Worm (Caenorhabditis elegans): ENCODE results near the gene srsx-16.
A peak's percentile ranks its signal among the peaks of the same experiment; 100 is the strongest.

srsx-16 gene

DNA sequence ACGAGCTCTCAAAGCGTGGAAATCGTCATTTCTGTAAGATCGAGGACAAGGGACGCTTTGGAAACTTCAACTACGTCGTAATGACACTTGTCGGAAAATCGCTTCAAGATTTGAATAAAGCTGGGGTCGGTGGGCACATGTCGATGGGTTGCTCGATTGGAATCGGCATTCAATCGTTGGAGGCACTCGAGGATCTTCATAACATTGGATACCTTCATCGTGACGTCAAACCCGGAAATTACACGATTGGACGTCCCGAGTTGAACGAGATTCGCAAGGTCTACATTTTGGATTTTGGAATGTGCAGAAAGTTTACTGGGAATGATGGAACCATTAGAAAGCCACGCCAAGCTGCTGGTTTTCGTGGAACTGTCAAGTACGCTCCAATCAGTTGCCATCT is 13.0 kb upstream of the srsx-16 start:
- no peak for TF ChIP-seq nhr-25 (tag; optimal IDR thresholded peaks at IDR 0.05; ENCODE audit: borderline replicate concordance, insufficient read depth)
- peak in 1 of 2 experiments; percentile 96 for TF ChIP-seq unc-62 (GFP tag; optimal IDR thresholded peaks at IDR 0.05 in 1 of 2)
- no peak for TF ChIP-seq unc-62 (tag; optimal IDR thresholded peaks at IDR 0.05)

DNA sequence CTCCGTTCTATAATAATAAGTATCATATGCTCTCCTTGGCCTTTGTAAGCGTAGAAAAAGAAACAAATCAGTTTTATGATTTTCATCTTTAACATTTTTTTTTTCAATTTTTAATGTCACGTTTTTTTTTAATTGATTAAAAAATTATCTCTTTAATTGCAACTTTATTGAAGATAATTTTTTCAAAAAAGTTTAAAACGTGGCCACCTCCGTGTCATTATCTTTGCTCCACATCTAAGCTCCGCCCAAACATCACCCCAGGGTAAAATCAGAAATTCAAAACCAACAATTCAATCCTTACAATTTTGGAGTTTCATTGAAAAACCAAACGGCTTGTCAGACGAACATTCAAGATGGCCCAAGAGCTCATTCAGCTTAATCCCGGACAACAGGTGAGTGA is 12.1 kb upstream of the srsx-16 start, which contains the start of gene ttbk-8.2:
Gene ttbk-8.2, plus strand, starts transcription at position 301 of the 400 bp plus-strand sequence.
- TF ChIP-seq R02D3.7 (tag; optimal IDR thresholded peaks at IDR 0.05): no peak
- no peak for TF ChIP-seq mes-2 (tag; optimal IDR thresholded peaks at IDR 0.05; ENCODE audit: poor library complexity, severe bottlenecking)
- TF ChIP-seq lin-29 (GFP tag; IDR thresholded peaks at IDR 0.05): no peak
- TF ChIP-seq daf-19 (GFP tag; conservative IDR thresholded peaks at IDR 0.05): no peak
- no peak for TF ChIP-seq egl-27 (tag; optimal IDR thresholded peaks at IDR 0.05)
- no peak for TF ChIP-seq mdl-1 (tag; optimal IDR thresholded peaks at IDR 0.05)
- TF ChIP-seq ceh-82 (tag; optimal IDR thresholded peaks at IDR 0.05): no peak
- no peak for TF ChIP-seq dmd-6 (GFP tag; IDR thresholded peaks at IDR 0.05)
- TF ChIP-seq ces-1 (GFP tag; optimal IDR thresholded peaks at IDR 0.05): no peak
- no peak for TF ChIP-seq lin-38 (GFP tag; IDR thresholded peaks at IDR 0.05)
- TF ChIP-seq ztf-11 (tag; optimal IDR thresholded peaks at IDR 0.05): no peak
- no peak for TF ChIP-seq unc-62 (GFP tag; optimal IDR thresholded peaks at IDR 0.05 in 1 of 2)
- TF ChIP-seq unc-62 (tag; optimal IDR thresholded peaks at IDR 0.05): no peak

DNA sequence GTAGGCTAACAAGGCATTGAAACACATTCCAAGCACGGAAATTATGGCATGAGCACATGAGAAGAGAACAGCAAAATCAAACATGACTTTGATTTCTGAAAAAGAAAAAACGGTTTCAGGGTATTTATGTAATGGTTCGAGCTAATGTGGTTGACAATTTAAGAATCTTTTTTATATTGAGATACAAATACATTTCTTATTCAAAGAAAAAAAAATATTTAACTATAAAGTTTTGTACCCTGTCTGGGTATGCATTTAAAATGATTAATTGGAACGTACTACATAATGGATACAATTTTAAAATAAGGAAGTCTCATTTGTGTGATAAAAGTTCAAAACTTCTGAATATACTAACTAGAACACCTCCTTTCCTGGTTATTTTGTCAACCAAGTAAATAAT is 10.6 kb upstream of the srsx-16 start, which contains the start of gene srd-12:
Gene srd-12, minus strand, starts transcription at position 101 of the 400 bp plus-strand sequence.
- TF ChIP-seq hlh-30 (tag; optimal IDR thresholded peaks at IDR 0.05; ENCODE audit: insufficient read depth) (no peak), R02D3.7 (tag; optimal IDR thresholded peaks at IDR 0.05) (no peak), nhr-237 (tag; optimal IDR thresholded peaks at IDR 0.05) (no peak), F49E8.2 (tag; optimal IDR thresholded peaks at IDR 0.05; ENCODE audit: borderline replicate concordance) (no peak), mdt-29 (GFP tag; IDR thresholded peaks at IDR 0.05) (no peak), ztf-7 (tag; optimal IDR thresholded peaks at IDR 0.05) (no peak), nhr-111 (GFP tag; optimal IDR thresholded peaks at IDR 0.05) (no peak), hlh-11 (tag; optimal IDR thresholded peaks at IDR 0.05) (no peak), Y105C5A.15 (GFP tag; IDR thresholded peaks at IDR 0.05) (no peak), lir-3 (tag; optimal IDR thresholded peaks at IDR 0.05) (no peak), nhr-42 (GFP tag; IDR thresholded peaks at IDR 0.05) (no peak), sdz-12 (GFP tag; optimal IDR thresholded peaks at IDR 0.05) (no peak), nhr-102 (tag; optimal IDR thresholded peaks at IDR 0.05) (no peak), zip-11 (GFP tag; IDR thresholded peaks at IDR 0.05) (no peak), fkh-10 (GFP tag; optimal IDR thresholded peaks at IDR 0.05) (no peak)

DNA sequence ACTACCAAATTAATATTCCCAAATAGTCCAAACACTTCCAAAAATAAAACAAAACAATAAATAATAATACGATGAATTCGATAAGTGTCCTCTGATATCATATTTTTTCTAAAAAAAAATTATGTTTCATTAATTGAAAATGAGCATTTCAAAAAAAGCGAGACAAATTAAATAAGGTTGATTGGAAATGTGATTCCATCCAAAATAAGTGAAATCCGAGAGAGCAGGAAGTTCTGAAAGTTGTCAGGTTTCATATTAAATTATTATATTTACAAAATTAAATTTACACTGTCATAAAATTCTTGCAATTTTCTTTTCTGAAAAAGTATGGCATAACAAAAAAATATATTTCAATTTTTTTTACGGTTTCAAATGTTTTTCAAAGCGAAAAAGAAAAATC is 7.5 kb upstream of the srsx-16 start, which contains the start of gene srsx-14:
Gene srsx-14, minus strand, starts transcription at position 101 of the 400 bp plus-strand sequence.
- TF ChIP-seq skn-1 (tag; optimal IDR thresholded peaks at IDR 0.05) (no peak), lin-39 (tag; optimal IDR thresholded peaks at IDR 0.05) (no peak), rbr-2 (tag; optimal IDR thresholded peaks at IDR 0.05) (no peak), ama-1 (optimal IDR thresholded peaks at IDR 0.05) (no peak), nhr-6 (tag; optimal IDR thresholded peaks at IDR 0.05) (no peak), nhr-48 (tag; optimal IDR thresholded peaks at IDR 0.05) (no peak), nhr-102 (tag; optimal IDR thresholded peaks at IDR 0.05) (no peak), vab-7 (GFP tag; IDR thresholded peaks at IDR 0.05) (no peak), dve-1 (tag; optimal IDR thresholded peaks at IDR 0.05; ENCODE audit: insufficient read depth) (no peak), daf-8 (GFP tag; IDR thresholded peaks at IDR 0.05) (no peak), pha-4 (GFP tag; IDR thresholded peaks at IDR 0.05) (no peak), pha-4 (tag; optimal IDR thresholded peaks at IDR 0.05) (no peak), saeg-2 (GFP tag; IDR thresholded peaks at IDR 0.05) (no peak), tra-1 (GFP tag; IDR thresholded peaks at IDR 0.05) (no peak), snpc-1.2 (GFP tag; IDR thresholded peaks at IDR 0.05) (no peak), mxl-3 (GFP tag; optimal IDR thresholded peaks at IDR 0.05) (no peak), ctbp-1 (GFP tag; IDR thresholded peaks at IDR 0.05) (no peak), nhr-28 (tag; optimal IDR thresholded peaks at IDR 0.05) (no peak), mep-1 (tag; optimal IDR thresholded peaks at IDR 0.05) (no peak), Y5F2A.4 (GFP tag; optimal IDR thresholded peaks at IDR 0.05) (no peak)

Measured in whole organism, L4 larva.